Worm (Caenorhabditis elegans) whole organism, mixed stage, embryonic: ENCODE data around the gene F38B6.7.
A peak's percentile ranks its signal among the peaks of the same experiment; 100 is the strongest.

Experiments
- M03D4.4 ChIP-seq: sonication (generic microtip); optimal IDR thresholded peaks from 2 replicates; lab custom pipeline; 2017; ENCODE audit warnings: mild to moderate bottlenecking, missing genetic modification characterization, missing compliant biosample characterization
- bed-3 ChIP-seq: fragments of 200-800 bp; sonication (Bioruptor generic); optimal IDR thresholded peaks from 3 replicates; lab custom pipeline; 2018; ENCODE audit warnings: mild to moderate bottlenecking, missing genetic modification characterization, moderate library complexity, missing compliant biosample characterization
- blmp-1 ChIP-seq: fragments of 150-350 bp; optimal IDR thresholded peaks from 2 replicates; lab custom pipeline; 2014; ENCODE audit warnings: missing biosample characterization, missing genetic modification characterization
- ceh-39 ChIP-seq: fragments of 150-350 bp; optimal IDR thresholded peaks from 2 replicates; lab custom pipeline; 2014; ENCODE audit warnings: missing biosample characterization, missing genetic modification characterization
- ceh-43 ChIP-seq: fragments of 200-800 bp; sonication (Bioruptor generic); optimal IDR thresholded peaks from 2 replicates; lab custom pipeline; 2018; ENCODE audit warnings: mild to moderate bottlenecking, missing genetic modification characterization, moderate library complexity, missing compliant biosample characterization
- ceh-83 ChIP-seq: fragments of 200-800 bp; sonication (Bioruptor generic); optimal IDR thresholded peaks from 2 replicates; lab custom pipeline; 2018; ENCODE audit warnings: mild to moderate bottlenecking, missing genetic modification characterization, missing compliant biosample characterization
- ces-1 ChIP-seq: fragments of 150-350 bp; optimal IDR thresholded peaks from 2 replicates; lab custom pipeline; 2014; ENCODE audit warnings: missing biosample characterization, missing genetic modification reagents, missing genetic modification characterization
- cnd-1 ChIP-seq: fragments of 200-800 bp; sonication (Bioruptor generic); optimal IDR thresholded peaks from 2 replicates; lab custom pipeline; 2018; ENCODE audit warnings: mild to moderate bottlenecking, missing genetic modification characterization, missing compliant biosample characterization
- drap-1 ChIP-seq: fragments of 200-800 bp; sonication (Bioruptor generic); optimal IDR thresholded peaks from 3 replicates; lab custom pipeline; 2018; ENCODE audit warnings: mild to moderate bottlenecking, missing genetic modification characterization, missing compliant biosample characterization
- elt-1 ChIP-seq: sonication (generic microtip); optimal IDR thresholded peaks from 2 replicates; lab custom pipeline; 2017; ENCODE audit warnings: missing genetic modification characterization, mild to moderate bottlenecking, missing compliant biosample characterization, antibody characterized with exemption, moderate library complexity, borderline replicate concordance; ENCODE audit not compliant: insufficient read depth
- elt-3 ChIP-seq: fragments of 150-350 bp; optimal IDR thresholded peaks from 2 replicates; lab custom pipeline; 2014; ENCODE audit warnings: missing biosample characterization, missing genetic modification characterization
- flh-1 ChIP-seq: fragments of 200-800 bp; sonication (Bioruptor generic); optimal IDR thresholded peaks from 2 replicates; lab custom pipeline; 2018; ENCODE audit warnings: mild to moderate bottlenecking, missing genetic modification characterization, moderate library complexity, missing compliant biosample characterization
- ham-2 ChIP-seq: fragments of 200-800 bp; sonication (Bioruptor generic); optimal IDR thresholded peaks from 2 replicates; lab custom pipeline; 2018; ENCODE audit warnings: mild to moderate bottlenecking, missing genetic modification characterization, missing compliant biosample characterization
- hlh-1 ChIP-seq: fragments of 150-350 bp; optimal IDR thresholded peaks from 2 replicates; lab custom pipeline; 2014; ENCODE audit warnings: missing biosample characterization, missing genetic modification reagents, missing genetic modification characterization
- lin-13 ChIP-seq: fragments of 150-350 bp; optimal IDR thresholded peaks from 2 replicates; lab custom pipeline; 2014; ENCODE audit warnings: missing biosample characterization, missing genetic modification characterization
- lin-32 ChIP-seq: fragments of 200-800 bp; sonication (Bioruptor generic); optimal IDR thresholded peaks from 2 replicates; lab custom pipeline; 2018; ENCODE audit warnings: mild to moderate bottlenecking, missing genetic modification characterization, missing compliant biosample characterization
- lsy-2 ChIP-seq: fragments of 150-350 bp; optimal IDR thresholded peaks from 2 replicates; lab custom pipeline; 2014; ENCODE audit warnings: missing biosample characterization, missing genetic modification characterization
- mab-5 ChIP-seq: fragments of 150-350 bp; optimal IDR thresholded peaks from 2 replicates; lab custom pipeline; 2014; ENCODE audit warnings: missing biosample characterization, missing genetic modification characterization
- mep-1 ChIP-seq: fragments of 150-350 bp; optimal IDR thresholded peaks from 2 replicates; lab custom pipeline; 2017; ENCODE audit warnings: missing biosample characterization, missing genetic modification reagents, missing genetic modification characterization, inconsistent platforms
- mls-2 ChIP-seq: sonication (generic microtip); optimal IDR thresholded peaks from 2 replicates; lab custom pipeline; 2016; ENCODE audit warnings: mild to moderate bottlenecking, missing genetic modification characterization, moderate library complexity, missing compliant biosample characterization
- nhr-12 ChIP-seq: fragments of 150-350 bp; optimal IDR thresholded peaks from 2 replicates; lab custom pipeline; 2014; ENCODE audit warnings: missing biosample characterization, missing genetic modification characterization
- nhr-2 ChIP-seq: fragments of 150-350 bp; optimal IDR thresholded peaks from 2 replicates; lab custom pipeline; 2014; ENCODE audit warnings: missing biosample characterization, missing genetic modification characterization
- nhr-237 ChIP-seq: fragments of 150-350 bp; optimal IDR thresholded peaks from 2 replicates; lab custom pipeline; 2014; ENCODE audit warnings: missing biosample characterization, missing genetic modification characterization
- nhr-28 ChIP-seq: fragments of 150-350 bp; optimal IDR thresholded peaks from 2 replicates; lab custom pipeline; 2014; ENCODE audit warnings: missing biosample characterization, missing genetic modification characterization
- nhr-76 ChIP-seq: sonication (generic microtip); optimal IDR thresholded peaks from 2 replicates; lab custom pipeline; 2017; ENCODE audit warnings: missing biosample characterization, missing genetic modification characterization
- pha-4 ChIP-seq: fragments of 150-350 bp; optimal IDR thresholded peaks from 2 replicates; lab custom pipeline; 2018; ENCODE audit warnings: missing biosample characterization, missing genetic modification reagents, missing genetic modification characterization
- sem-2 ChIP-seq: fragments of 200-800 bp; sonication (Bioruptor generic); optimal IDR thresholded peaks from 2 replicates; lab custom pipeline; 2018; ENCODE audit warnings: mild to moderate bottlenecking, missing genetic modification characterization, missing compliant biosample characterization
- snpc-4 ChIP-seq: fragments of 150-350 bp; optimal IDR thresholded peaks from 2 replicates; lab custom pipeline; 2014; ENCODE audit warnings: missing biosample characterization, missing genetic modification characterization
- sptf-1 ChIP-seq: sonication (generic microtip); optimal IDR thresholded peaks from 2 replicates; lab custom pipeline; 2017; ENCODE audit warnings: mild to moderate bottlenecking, missing genetic modification characterization, moderate library complexity, missing compliant biosample characterization
- tbx-8 ChIP-seq: fragments of 200-800 bp; sonication (Bioruptor generic); optimal IDR thresholded peaks from 2 replicates; lab custom pipeline; 2018; ENCODE audit warnings: mild to moderate bottlenecking, missing genetic modification characterization, moderate library complexity, missing compliant biosample characterization
- unc-120 ChIP-seq: sonication (generic microtip); optimal IDR thresholded peaks from 2 replicates; lab custom pipeline; 2017; ENCODE audit warnings: missing genetic modification characterization, missing compliant biosample characterization; ENCODE audit not compliant: poor library complexity, severe bottlenecking
- unc-39 ChIP-seq: fragments of 150-350 bp; optimal IDR thresholded peaks from 2 replicates; lab custom pipeline; 2014; ENCODE audit warnings: missing biosample characterization, missing genetic modification characterization
- unc-62 ChIP-seq: fragments of 150-350 bp; optimal IDR thresholded peaks from 2 replicates; lab custom pipeline; 2014; ENCODE audit warnings: missing biosample characterization, missing genetic modification reagents, missing genetic modification characterization
- zip-8 ChIP-seq: fragments of 150-350 bp; optimal IDR thresholded peaks from 2 replicates; lab custom pipeline; 2014; ENCODE audit warnings: missing biosample characterization, missing genetic modification characterization
- ztf-11 ChIP-seq: fragments of 150-350 bp; optimal IDR thresholded peaks from 2 replicates; lab custom pipeline; 2014; ENCODE audit warnings: missing biosample characterization, missing genetic modification characterization

F38B6.7 gene

ce11 chrX:6743344-6743743, 45.2 kb upstream of the F38B6.7 start:
- TF ChIP-seq elt-1 (tag; lab: Kevin White, UChicago) (no peak), mab-5 (no peak), elt-3 (tag; lab: Kevin White, UChicago) (no peak), nhr-76 (no peak), drap-1 (GFP tag; lab: Kevin White, UChicago) (no peak), hlh-1 (no peak), sem-2 (GFP tag; lab: Kevin White, UChicago) (no peak), zip-8 (tag; lab: Kevin White, UChicago) (no peak), unc-120 (no peak)

ce11 chrX:6742891-6743290, 44.7 kb upstream of the F38B6.7 start:
- peak; percentile 5 for TF ChIP-seq unc-120
- no peak for TF ChIP-seq elt-3 (tag; lab: Kevin White, UChicago)

- TF ChIP-seq unc-39 (peak; percentile 81), sptf-1 (peak; percentile 89), ceh-43 (GFP tag; lab: Kevin White, UChicago) (peak; percentile 60), sem-2 (GFP tag; lab: Kevin White, UChicago) (no peak), nhr-12 (tag; lab: Kevin White, UChicago) (no peak), mep-1 (tag; lab: Kevin White, UChicago) (peak; percentile 35), nhr-76 (peak; percentile 61), ham-2 (GFP tag; lab: Kevin White, UChicago) (peak; percentile 100), ztf-11 (tag; lab: Kevin White, UChicago) (peak; percentile 76), nhr-2 (tag; lab: Kevin White, UChicago) (peak; percentile 48), lin-13 (peak; percentile 72), drap-1 (GFP tag; lab: Kevin White, UChicago) (peak; percentile 76), elt-3 (tag; lab: Kevin White, UChicago) (peak; percentile 65), unc-120 (peak; percentile 80), ceh-83 (GFP tag; lab: Kevin White, UChicago) (peak; percentile 67), mab-5 (no peak), snpc-4 (no peak), nhr-237 (tag; lab: Kevin White, UChicago) (peak; percentile 64), nhr-28 (tag; lab: Kevin White, UChicago) (no peak), cnd-1 (tag; lab: Kevin White, UChicago) (no peak), lin-32 (GFP tag; lab: Kevin White, UChicago) (no peak), pha-4 (tag; lab: Kevin White, UChicago) (peak; percentile 98), bed-3 (GFP tag; lab: Kevin White, UChicago) (peak; percentile 46), tbx-8 (GFP tag; lab: Kevin White, UChicago) (peak; percentile 65), ces-1 (GFP tag; lab: Kevin White, UChicago) (peak; percentile 39), zip-8 (tag; lab: Kevin White, UChicago) (peak; percentile 38), lsy-2 (tag; lab: Kevin White, UChicago) (peak; percentile 51), ceh-39 (tag; lab: Kevin White, UChicago) (no peak), elt-1 (tag; lab: Kevin White, UChicago) (peak; percentile 81), unc-62 (peak; percentile 51), flh-1 (no peak), hlh-1 (peak; percentile 23), blmp-1 (tag; lab: Kevin White, UChicago) (peak; percentile 11), M03D4.4 (tag; lab: Kevin White, UChicago) (peak; percentile 56), mls-2 (tag; lab: Kevin White, UChicago) (peak; percentile 82)
These were observed 44.0 kb upstream of the F38B6.7 start, which contains the start of gene mdl-1 for ce11 chrX:6742011-6742683. TSS of gene mdl-1 (plus strand) at chrX:6742351.

- peak; percentile 52 for TF ChIP-seq unc-62
- no peak for TF ChIP-seq cnd-1 (tag; lab: Kevin White, UChicago)
- TF ChIP-seq mls-2 (tag; lab: Kevin White, UChicago), result no peak
- no peak for TF ChIP-seq bed-3 (GFP tag; lab: Kevin White, UChicago)
- TF ChIP-seq unc-120, result no peak
- TF ChIP-seq lin-32 (GFP tag; lab: Kevin White, UChicago), result no peak
- TF ChIP-seq, all 35 proteins: peak for 1
These were observed 43.4 kb upstream of the F38B6.7 start for ce11 chrX:6741532-6741931.
